Worm (Caenorhabditis elegans) whole organism, early embryonic: ENCODE measurements around the gene T07D3.9.

Experiments used
- aly-1 ChIP-seq: sonication (generic microtip); optimal IDR thresholded peaks from 2 replicates; lab custom pipeline; 2016; ENCODE audit warnings: missing genetic modification characterization, missing compliant biosample characterization
- ama-1 ChIP-seq: fragments of 150-350 bp; optimal IDR thresholded peaks from 2 replicates; lab custom pipeline; 2014
- hmbx-1 ChIP-seq: sonication (generic microtip); optimal IDR thresholded peaks from 2 replicates; lab custom pipeline; 2016; ENCODE audit warnings: mild to moderate bottlenecking, missing genetic modification characterization, missing compliant biosample characterization
- scrt-1 ChIP-seq: fragments of 200-800 bp; sonication (Bioruptor generic); IDR thresholded peaks from 2 replicates; pipeline ENCODE4 v1.3.6; 2022; ENCODE audit warnings: missing genetic modification characterization, missing compliant biosample characterization
- tbx-11 ChIP-seq: fragments of 200-800 bp; sonication (Bioruptor generic); IDR thresholded peaks from 2 replicates; pipeline ENCODE4 v1.3.6; 2022; ENCODE audit warnings: missing genetic modification characterization, missing compliant biosample characterization
- tra-4 ChIP-seq: sonication (generic microtip); optimal IDR thresholded peaks from 2 replicates; lab custom pipeline; 2017; ENCODE audit warnings: missing genetic modification characterization, missing compliant biosample characterization

DNA sequence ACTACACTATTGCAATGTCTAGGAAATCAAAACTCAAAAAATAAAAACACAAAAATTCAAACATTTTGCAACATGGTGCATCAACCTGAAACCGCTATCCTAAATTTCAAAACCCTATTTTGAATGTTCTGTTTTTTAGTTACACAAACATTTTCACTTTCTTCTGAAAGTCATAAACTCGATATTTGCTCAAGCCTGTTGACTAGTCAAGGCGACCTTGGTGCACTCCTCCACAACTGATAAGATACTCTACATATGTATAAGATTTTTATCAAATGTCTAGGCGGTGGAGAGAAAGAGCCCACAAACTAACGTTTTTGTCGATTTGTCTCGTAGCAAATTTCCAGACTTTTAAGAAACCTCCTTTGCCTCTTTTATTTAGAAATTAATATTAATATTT is 12.7 kb downstream of the T07D3.9 start, which contains the start of gene T07D3.4:
- TF ChIP-seq aly-1 (tag; lab: Kevin White, UChicago): no peak
- no peak for TF ChIP-seq ama-1 (lab: Kevin White, UChicago)
- TF ChIP-seq tra-4 (tag; lab: Kevin White, UChicago): no peak
- TF ChIP-seq hmbx-1 (tag; lab: Kevin White, UChicago): no peak
- no peak for TF ChIP-seq scrt-1 (GFP tag; lab: Robert Waterston, UW)
- no peak for TF ChIP-seq tbx-11
